Worm (Caenorhabditis elegans) whole organism, young adult: Measurements from ENCODE around the gene F44G4.7.

Source experiments
- B0019.2 ChIP-seq: fragments of 200-800 bp; sonication (Bioruptor generic); conservative IDR thresholded peaks from 2 replicates; pipeline ENCODE4 v1.3.6; 2022; ENCODE audit warnings: missing genetic modification reagents, missing genetic modification characterization, missing compliant biosample characterization
- B0261.1 ChIP-seq: sonication (generic microtip); optimal IDR thresholded peaks from 2 replicates; lab custom pipeline; 2016; ENCODE audit warnings: mild to moderate bottlenecking, missing genetic modification characterization, moderate library complexity, missing compliant biosample characterization
- F37B4.10 ChIP-seq: fragments of 200-800 bp; sonication (Bioruptor generic); IDR thresholded peaks from 2 replicates; pipeline ENCODE4 v1.3.6; 2022; ENCODE audit warnings: missing genetic modification characterization, missing compliant biosample characterization
- F39B2.1 ChIP-seq: fragments of 200-800 bp; sonication (Bioruptor generic); IDR thresholded peaks from 2 replicates; pipeline ENCODE4 v1.3.6; 2022; ENCODE audit warnings: missing genetic modification reagents, missing genetic modification characterization, missing compliant biosample characterization
- F52B5.7 ChIP-seq: sonication (generic microtip); optimal IDR thresholded peaks from 2 replicates; lab custom pipeline; 2016; ENCODE audit warnings: mild to moderate bottlenecking, missing genetic modification characterization, missing compliant biosample characterization
- F57A8.1 ChIP-seq: fragments of 200-800 bp; sonication (Bioruptor generic); optimal IDR thresholded peaks from 2 replicates; lab custom pipeline; 2018; ENCODE audit warnings: mild to moderate bottlenecking, missing genetic modification characterization, moderate library complexity, missing compliant biosample characterization
- Y95B8A.8 ChIP-seq: fragments of 200-800 bp; sonication (Bioruptor generic); IDR thresholded peaks from 2 replicates; pipeline ENCODE4 v1.3.6; 2022; ENCODE audit warnings: missing genetic modification reagents, missing genetic modification characterization, missing compliant biosample characterization
- ama-1 ChIP-seq, 3 experiments: fragments of 150-350 bp in 1 of 3; sonication (generic microtip) in 2 of 3; optimal IDR thresholded peaks; 2 replicates each; lab custom pipeline; 2014 to 2018; ENCODE audit warnings: missing biosample characterization in 2 of 3, missing genetic modification characterization in 2 of 3, missing genetic modification reagents in 2 of 3
- aptf-3 ChIP-seq: fragments of 200-800 bp; sonication (Bioruptor generic); IDR thresholded peaks from 2 replicates; pipeline ENCODE4 v1.3.6; 2022; ENCODE audit warnings: missing genetic modification characterization, missing compliant biosample characterization
- atf-7 ChIP-seq: sonication (generic microtip); optimal IDR thresholded peaks from 2 replicates; lab custom pipeline; 2017; ENCODE audit warnings: mild to moderate bottlenecking, missing genetic modification characterization, missing compliant biosample characterization
- attf-5 ChIP-seq: fragments of 200-800 bp; sonication (Bioruptor generic); optimal IDR thresholded peaks from 2 replicates; lab custom pipeline; 2018; ENCODE audit warnings: mild to moderate bottlenecking, missing genetic modification characterization, missing compliant biosample characterization
- ccch-3 ChIP-seq: fragments of 200-800 bp; sonication (Bioruptor generic); optimal IDR thresholded peaks from 2 replicates; lab custom pipeline; 2018; ENCODE audit warnings: mild to moderate bottlenecking, missing genetic modification characterization, missing compliant biosample characterization
- ceh-79 ChIP-seq: sonication (generic microtip); optimal IDR thresholded peaks from 2 replicates; lab custom pipeline; 2017; ENCODE audit warnings: mild to moderate bottlenecking, missing genetic modification characterization, missing compliant biosample characterization
- ceh-91 ChIP-seq: fragments of 200-800 bp; sonication (Bioruptor generic); IDR thresholded peaks from 2 replicates; pipeline ENCODE4 v1.3.6; 2022; ENCODE audit warnings: missing genetic modification reagents, missing genetic modification characterization, missing compliant biosample characterization
- egrh-3 ChIP-seq: fragments of 200-800 bp; sonication (Bioruptor generic); IDR thresholded peaks from 2 replicates; pipeline ENCODE4 v1.3.6; 2022; ENCODE audit warnings: missing genetic modification reagents, missing genetic modification characterization, missing compliant biosample characterization
- gei-17 ChIP-seq: fragments of 200-800 bp; sonication (Bioruptor generic); optimal IDR thresholded peaks from 2 replicates; lab custom pipeline; 2018; ENCODE audit warnings: mild to moderate bottlenecking, missing genetic modification characterization, missing compliant biosample characterization
- hlh-12 ChIP-seq: sonication (generic microtip); optimal IDR thresholded peaks from 2 replicates; lab custom pipeline; 2016; ENCODE audit warnings: missing genetic modification characterization, missing compliant biosample characterization
- hmg-1.2 ChIP-seq: fragments of 200-800 bp; sonication (Bioruptor generic); IDR thresholded peaks from 2 replicates; pipeline ENCODE4 v1.3.6; 2022; ENCODE audit warnings: missing genetic modification reagents, missing genetic modification characterization, missing compliant biosample characterization
- let-526 ChIP-seq: fragments of 200-800 bp; sonication (Bioruptor generic); IDR thresholded peaks from 2 replicates; pipeline ENCODE4 v1.3.6; 2022; ENCODE audit warnings: missing genetic modification reagents, missing genetic modification characterization, missing compliant biosample characterization
- lin-35 ChIP-seq, 3 experiments: fragments of 150-350 bp in 2 of 3; sonication (generic microtip) in 1 of 3; optimal IDR thresholded peaks; 2 replicates each; lab custom pipeline; 2014 to 2018; ENCODE audit warnings: missing biosample characterization in 3 of 3, missing genetic modification characterization in 3 of 3, missing genetic modification reagents in 3 of 3
- lin-40 ChIP-seq: sonication (generic microtip); optimal IDR thresholded peaks from 2 replicates; lab custom pipeline; 2016; ENCODE audit warnings: missing genetic modification characterization, mild to moderate bottlenecking, missing compliant biosample characterization, missing genotype, missing genetic modification reagents
- mcd-1 ChIP-seq: fragments of 200-800 bp; sonication (Bioruptor generic); IDR thresholded peaks from 2 replicates; pipeline ENCODE4 v1.3.6; 2022; ENCODE audit warnings: missing genetic modification reagents, missing genetic modification characterization, missing compliant biosample characterization
- mes-4 ChIP-seq: sonication (generic microtip); optimal IDR thresholded peaks from 2 replicates; lab custom pipeline; 2016; ENCODE audit warnings: missing genotype, missing genetic modification characterization, missing compliant biosample characterization
- nfya-1 ChIP-seq: sonication (generic microtip); optimal IDR thresholded peaks from 2 replicates; lab custom pipeline; 2017; ENCODE audit warnings: antibody characterized with exemption, missing compliant biosample characterization, missing genetic modification characterization, borderline replicate concordance; ENCODE audit not compliant: insufficient read depth
- nfya-2 ChIP-seq: fragments of 200-800 bp; sonication (Bioruptor generic); IDR thresholded peaks from 2 replicates; pipeline ENCODE4 v1.3.6; 2022; ENCODE audit warnings: missing genetic modification reagents, missing genetic modification characterization, missing compliant biosample characterization
- nhr-120 ChIP-seq: fragments of 200-800 bp; sonication (Bioruptor generic); IDR thresholded peaks from 2 replicates; pipeline ENCODE4 v1.3.6; 2022; ENCODE audit warnings: missing genetic modification characterization, missing compliant biosample characterization
- nhr-179 ChIP-seq: sonication (generic microtip); optimal IDR thresholded peaks from 2 replicates; lab custom pipeline; 2016; ENCODE audit warnings: mild to moderate bottlenecking, missing genetic modification characterization, missing compliant biosample characterization
- nhr-90 ChIP-seq: sonication (generic microtip); optimal IDR thresholded peaks from 2 replicates; lab custom pipeline; 2016; ENCODE audit warnings: missing genotype, mild to moderate bottlenecking, missing genetic modification characterization, missing compliant biosample characterization
- pbrm-1 ChIP-seq: fragments of 200-800 bp; sonication (Bioruptor generic); IDR thresholded peaks from 2 replicates; pipeline ENCODE4 v1.3.6; 2022; ENCODE audit warnings: missing genetic modification reagents, missing genetic modification characterization, missing compliant biosample characterization
- pha-4 ChIP-seq: fragments of 150-350 bp; sonication (generic microtip); optimal IDR thresholded peaks from 2 replicates; lab custom pipeline; 2014; ENCODE audit warnings: missing biosample characterization, missing genetic modification reagents, missing genetic modification characterization
- rpc-1 ChIP-seq, 2 experiments: fragments of 150-350 bp in 1 of 2; sonication (generic microtip) in 1 of 2; optimal IDR thresholded peaks; 2 replicates each; lab custom pipeline; 2014 to 2018; ENCODE audit warnings: missing biosample characterization in 1 of 2, missing genetic modification characterization in 1 of 2, missing genetic modification reagents in 1 of 2, missing genotype in 1 of 2
- snpc-1.1 ChIP-seq: sonication (generic microtip); optimal IDR thresholded peaks from 2 replicates; lab custom pipeline; 2017; ENCODE audit warnings: missing genetic modification characterization, mild to moderate bottlenecking, missing compliant biosample characterization, antibody characterized with exemption, moderate library complexity, missing genotype, missing genetic modification reagents; ENCODE audit not compliant: insufficient read depth
- snpc-3.4 ChIP-seq: sonication (generic microtip); optimal IDR thresholded peaks from 2 replicates; lab custom pipeline; 2017; ENCODE audit warnings: missing genetic modification characterization, mild to moderate bottlenecking, missing compliant biosample characterization, antibody characterized with exemption, moderate library complexity, missing genotype, missing genetic modification reagents
- somi-1 ChIP-seq: fragments of 200-800 bp; sonication (Bioruptor generic); optimal IDR thresholded peaks from 2 replicates; lab custom pipeline; 2018; ENCODE audit warnings: mild to moderate bottlenecking, missing genetic modification characterization, missing compliant biosample characterization
- zim-3 ChIP-seq: sonication (generic microtip); optimal IDR thresholded peaks from 2 replicates; lab custom pipeline; 2017; ENCODE audit warnings: mild to moderate bottlenecking, missing genetic modification characterization, moderate library complexity, missing compliant biosample characterization
- ztf-22 ChIP-seq: fragments of 200-800 bp; sonication (Bioruptor generic); optimal IDR thresholded peaks from 2 replicates; lab custom pipeline; 2018; ENCODE audit warnings: mild to moderate bottlenecking, missing genetic modification characterization, moderate library complexity, missing compliant biosample characterization
- ztf-25 ChIP-seq: fragments of 200-800 bp; sonication (Bioruptor generic); IDR thresholded peaks from 2 replicates; pipeline ENCODE4 v1.3.6; 2022; ENCODE audit warnings: missing genetic modification reagents, missing genetic modification characterization, missing compliant biosample characterization

Gene F44G4.7

DNA sequence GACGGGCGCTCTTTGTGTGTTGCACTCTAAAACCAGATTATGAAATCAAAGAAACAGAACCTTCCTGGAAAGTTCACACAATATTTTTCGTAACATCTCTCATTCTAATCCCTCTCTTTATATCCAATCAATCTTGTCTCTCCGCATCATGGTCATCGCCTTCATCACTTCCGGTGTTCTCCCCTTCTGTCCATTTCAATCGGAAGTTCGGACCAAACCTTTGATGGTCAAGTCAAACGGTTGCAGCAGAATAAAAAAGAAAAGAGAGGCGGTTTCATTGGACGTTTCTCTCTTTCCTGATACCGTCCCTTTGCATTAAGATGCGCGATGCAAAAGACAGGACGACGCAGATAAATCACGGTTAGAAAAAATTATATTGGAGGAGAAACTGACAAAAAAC, 28.1 kb upstream of the F44G4.7 start:
- TF ChIP-seq hmg-1.2 (GFP tag; lab: Robert Waterston, UW), result no peak

DNA sequence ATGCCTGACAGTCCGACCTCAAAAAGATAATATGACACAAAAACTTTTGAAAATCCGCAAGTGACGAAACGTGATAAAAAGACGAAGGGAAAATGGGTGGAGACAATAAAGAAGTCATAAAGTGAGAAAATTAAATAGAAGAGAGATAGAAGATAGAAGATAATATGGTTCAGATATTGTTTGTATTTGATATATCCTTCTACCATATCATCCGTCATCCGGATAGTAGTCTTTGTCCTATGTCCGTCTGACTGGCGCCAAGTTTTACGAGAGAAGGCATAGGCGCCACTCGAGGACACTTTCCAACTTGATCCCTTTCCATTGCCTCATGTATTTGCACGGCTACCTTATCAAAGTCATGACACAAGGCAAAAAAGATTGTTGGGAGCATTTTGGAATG, 26.9 kb upstream of the F44G4.7 start:
- no peak for TF ChIP-seq egrh-3 (GFP tag; lab: Robert Waterston, UW)
- TF ChIP-seq somi-1 (GFP tag; lab: Kevin White, UChicago), result no peak
- no peak for TF ChIP-seq snpc-1.1
- TF ChIP-seq mes-4 (tag; lab: Kevin White, UChicago), result no peak
- no peak for TF ChIP-seq rpc-1 (optimal IDR thresholded peaks at IDR 0.05; lab: Kevin White, UChicago)
- no peak for TF ChIP-seq rpc-1 (tag; optimal IDR thresholded peaks at IDR 0.05; lab: Kevin White, UChicago)
- TF ChIP-seq ztf-22 (GFP tag; lab: Kevin White, UChicago), result no peak
- TF ChIP-seq pha-4 (tag; lab: Kevin White, UChicago), result no peak
- TF ChIP-seq B0261.1 (tag; lab: Kevin White, UChicago), result no peak
- no peak for TF ChIP-seq F39B2.1 (GFP tag; lab: Robert Waterston, UW)
- no peak for TF ChIP-seq snpc-3.4 (tag; lab: Kevin White, UChicago)
- no peak for TF ChIP-seq atf-7 (tag; lab: Kevin White, UChicago)
- TF ChIP-seq nhr-90 (tag; lab: Kevin White, UChicago), result no peak
- TF ChIP-seq nhr-120 (GFP tag; lab: Robert Waterston, UW), result no peak
- TF ChIP-seq B0019.2 (GFP tag; lab: Robert Waterston, UW), result no peak
- no peak for TF ChIP-seq lin-40 (tag; lab: Kevin White, UChicago)
- TF ChIP-seq attf-5 (GFP tag; lab: Kevin White, UChicago), result no peak
- TF ChIP-seq ama-1 (optimal IDR thresholded peaks at IDR 0.05; lab: Kevin White, UChicago), result no peak
- TF ChIP-seq ama-1 (GFP tag; optimal IDR thresholded peaks at IDR 0.05; lab: Kevin White, UChicago), result no peak
- TF ChIP-seq lin-35 (GFP tag; optimal IDR thresholded peaks at IDR 0.05; lab: Kevin White, UChicago), result no peak
- TF ChIP-seq ztf-25 (GFP tag; lab: Robert Waterston, UW), result no peak
- no peak for TF ChIP-seq gei-17 (GFP tag; lab: Kevin White, UChicago)

DNA sequence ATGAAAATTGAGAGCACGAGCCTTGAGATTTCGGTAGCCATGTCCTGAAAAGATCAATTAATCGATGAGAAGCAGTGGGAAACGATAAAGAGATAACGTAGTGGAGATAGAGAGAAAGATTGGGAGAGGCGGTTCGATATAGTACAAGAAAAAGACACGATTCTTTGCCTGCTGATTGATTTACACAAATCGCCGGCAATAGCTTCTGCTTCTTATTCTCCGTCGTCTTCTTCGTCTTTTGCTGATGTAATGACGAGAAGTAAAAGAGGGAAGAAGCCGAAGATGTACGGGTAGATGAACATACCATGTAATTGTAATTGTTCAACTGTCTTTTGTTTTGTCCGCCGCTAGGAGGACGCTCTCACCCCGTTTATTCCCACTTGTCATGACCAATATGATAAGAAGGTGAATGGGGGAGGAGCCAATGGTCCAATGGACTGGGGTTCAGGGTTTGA, 24.3 kb upstream of the F44G4.7 start, which contains the start of gene F37B12.1:
Gene F37B12.1, minus strand, starts transcription at position 51 of the 455 bp plus-strand sequence.
- TF ChIP-seq F37B4.10 (GFP tag; lab: Robert Waterston, UW) (0 out of 2 replicates have a peak, but pooled peaks have one; percentile 44), zim-3 (tag; lab: Kevin White, UChicago) (no peak)

DNA sequence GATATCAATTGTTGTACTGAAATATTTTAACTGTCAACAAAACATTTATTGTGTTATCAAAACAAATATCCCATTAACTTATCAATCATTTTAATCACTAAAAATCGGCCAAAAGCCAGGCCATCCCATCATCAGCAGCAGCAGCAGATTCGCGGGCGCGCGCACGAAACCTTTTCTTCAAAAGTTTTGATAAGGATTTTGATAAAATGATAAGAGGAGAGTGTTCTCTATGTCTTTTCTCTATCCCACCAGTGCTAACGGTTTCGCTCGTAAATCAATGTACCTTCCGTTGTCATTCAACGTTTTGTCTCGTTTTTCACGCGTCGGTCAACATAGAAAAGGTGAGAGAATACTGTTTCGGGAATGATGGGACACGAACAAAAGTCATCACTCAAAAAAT, 23.1 kb upstream of the F44G4.7 start:
- TF ChIP-seq mes-4 (tag; lab: Kevin White, UChicago), result no peak
- no peak for TF ChIP-seq ceh-79 (tag; lab: Kevin White, UChicago)
- TF ChIP-seq pbrm-1 (GFP tag; lab: Robert Waterston, UW), result no peak
- TF ChIP-seq F57A8.1 (GFP tag; lab: Kevin White, UChicago), result no peak
- no peak for TF ChIP-seq lin-40 (tag; lab: Kevin White, UChicago)

DNA sequence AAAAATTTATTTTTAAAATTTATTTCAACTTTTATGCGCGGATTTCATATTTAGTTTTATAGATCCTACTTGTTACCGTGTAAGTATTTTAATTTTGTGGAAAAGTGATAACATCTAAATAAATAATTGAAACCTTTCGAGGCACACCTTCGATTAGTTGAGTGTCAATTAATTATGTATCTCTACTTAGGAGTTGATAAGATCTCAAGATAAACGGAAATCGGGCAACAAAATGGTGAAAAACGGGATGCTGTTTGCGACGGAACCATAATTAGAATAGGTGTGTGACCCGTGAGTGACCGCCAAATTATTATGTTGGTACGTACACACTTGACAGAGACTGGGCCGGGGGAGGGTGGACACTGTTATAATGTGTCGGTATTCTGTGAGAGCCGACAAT, 21.4 kb upstream of the F44G4.7 start:
- TF ChIP-seq mcd-1 (GFP tag; lab: Robert Waterston, UW) (no peak), hlh-12 (tag; lab: Kevin White, UChicago) (no peak), nfya-2 (GFP tag; lab: Robert Waterston, UW) (no peak), ccch-3 (GFP tag; lab: Kevin White, UChicago) (no peak), let-526 (GFP tag; lab: Robert Waterston, UW) (no peak), aptf-3 (no peak), lin-35 (GFP tag; optimal IDR thresholded peaks at IDR 0.05; lab: Kevin White, UChicago) (no peak), nhr-179 (no peak), Y95B8A.8 (GFP tag; lab: Robert Waterston, UW) (no peak), ceh-91 (GFP tag; lab: Robert Waterston, UW) (no peak), nfya-1 (tag; lab: Kevin White, UChicago) (no peak), F52B5.7 (tag; lab: Kevin White, UChicago) (no peak)
